Worm (Caenorhabditis elegans): ENCODE data around the gene C05D12.7.
"Not testable (repeated sequence)": the region's sequence is repeated elsewhere in the genome, so short reads cannot be mapped to it uniquely, and the experiment has no call there.

Gene C05D12.7

DNA sequence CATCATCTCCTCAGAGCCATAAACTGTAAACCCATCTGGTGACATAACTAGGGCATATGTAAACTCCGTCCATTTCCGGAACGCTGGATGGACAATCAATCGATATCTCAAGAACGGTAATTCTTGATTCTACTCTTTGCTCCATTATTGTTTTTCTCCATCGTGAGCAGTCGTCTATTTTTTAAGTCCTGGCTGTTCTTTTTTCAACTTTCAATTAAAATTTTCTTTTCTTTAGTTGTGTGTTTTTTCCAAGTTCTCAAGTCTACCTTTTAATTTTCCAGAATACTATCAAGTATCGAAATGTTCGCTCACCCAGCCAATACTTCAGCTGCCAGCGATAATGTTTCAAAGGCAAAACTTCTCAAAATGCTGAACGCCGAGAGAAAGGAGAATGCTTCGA, 24.1 kb downstream of the C05D12.7 start, which contains the start of gene C05D12.5:
C05D12.5 (plus strand) TSS at position 301 of the 400 bp plus-strand sequence.
- TF ChIP-seq fkh-10 (GFP tag; optimal IDR thresholded peaks at IDR 0.05) (no peak), ceh-9 (tag; optimal IDR thresholded peaks at IDR 0.05) (no peak), pha-2 (tag; optimal IDR thresholded peaks at IDR 0.05) (no peak), ref-2 (tag; optimal IDR thresholded peaks at IDR 0.05) (no peak), unc-55 (GFP tag; optimal IDR thresholded peaks at IDR 0.05) (no peak), sox-2 (GFP tag; IDR thresholded peaks at IDR 0.05) (no peak), pax-1 (tag; optimal IDR thresholded peaks at IDR 0.05) (no peak), tbx-7 (tag; optimal IDR thresholded peaks at IDR 0.05) (no peak), pros-1 (tag; optimal IDR thresholded peaks at IDR 0.05) (no peak), sox-4 (tag; optimal IDR thresholded peaks at IDR 0.05) (no peak), ceh-45 (GFP tag; IDR thresholded peaks at IDR 0.05) (no peak), syd-9 (tag; optimal IDR thresholded peaks at IDR 0.05) (no peak), nhr-232 (tag; optimal IDR thresholded peaks at IDR 0.05) (no peak), ceh-22 (tag; optimal IDR thresholded peaks at IDR 0.05) (no peak), C08G9.2 (tag; optimal IDR thresholded peaks at IDR 0.05) (no peak), sdc-2 (tag; optimal IDR thresholded peaks at IDR 0.05) (no peak), ztf-16 (tag; optimal IDR thresholded peaks at IDR 0.05) (no peak)

DNA sequence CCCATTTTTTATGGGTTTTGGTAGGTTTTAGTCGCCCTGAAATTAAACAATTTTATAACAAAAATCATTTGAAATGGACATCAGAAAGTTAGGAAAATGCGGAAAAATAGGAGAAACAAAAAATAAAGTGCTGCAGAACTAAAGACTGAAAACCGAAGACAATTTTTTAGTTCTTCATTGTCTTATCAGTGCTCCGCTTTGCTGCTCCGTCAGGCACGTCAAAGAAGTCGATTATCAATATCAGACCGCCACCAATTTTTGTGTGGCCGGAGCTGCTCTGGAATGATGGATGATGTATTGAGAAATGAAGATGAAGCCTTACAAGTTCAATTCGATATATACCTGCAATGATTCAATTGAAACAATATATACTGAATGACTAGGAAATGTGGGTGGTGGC, 28.5 kb downstream of the C05D12.7 start, which contains the start of gene vha-6:
vha-6 (minus strand) TSS at position 36 of the 400 bp plus-strand sequence.
- TF ChIP-seq rnt-1 (tag; optimal IDR thresholded peaks at IDR 0.05), result no peak
- no peak for TF ChIP-seq K02D7.2 (tag; optimal IDR thresholded peaks at IDR 0.05)
- TF ChIP-seq pha-4 (tag; optimal IDR thresholded peaks at IDR 0.05), result no peak
- TF ChIP-seq hlh-15 (tag; optimal IDR thresholded peaks at IDR 0.05), result no peak
- TF ChIP-seq ceh-2 (tag; optimal IDR thresholded peaks at IDR 0.05), result no peak

DNA sequence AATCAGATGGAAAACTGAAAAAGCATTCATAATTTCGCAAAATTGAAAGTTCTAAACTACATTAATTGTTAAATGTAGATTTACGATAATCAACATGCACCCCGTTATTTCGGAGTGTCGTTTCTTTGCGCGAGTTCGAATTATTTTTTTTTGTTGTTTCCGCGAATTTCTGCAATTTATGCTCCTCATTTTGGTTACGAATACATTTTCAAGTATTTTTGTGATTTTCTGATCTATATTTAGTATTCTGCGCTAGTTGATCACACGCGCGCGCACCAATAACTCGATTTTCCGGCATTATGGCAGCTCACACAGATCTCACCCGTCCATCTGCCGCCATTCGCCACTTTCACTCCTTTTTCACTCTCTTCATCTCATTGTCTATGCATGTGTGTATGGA, 30.4 kb downstream of the C05D12.7 start, which contains the start of gene VW02B12L.2:
VW02B12L.2 (minus strand) TSS at position 65 of the 400 bp plus-strand sequence.
- TF ChIP-seq unc-42 (tag; optimal IDR thresholded peaks at IDR 0.05) (peak; percentile 93), pat-9 (tag; optimal IDR thresholded peaks at IDR 0.05) (no peak)

DNA sequence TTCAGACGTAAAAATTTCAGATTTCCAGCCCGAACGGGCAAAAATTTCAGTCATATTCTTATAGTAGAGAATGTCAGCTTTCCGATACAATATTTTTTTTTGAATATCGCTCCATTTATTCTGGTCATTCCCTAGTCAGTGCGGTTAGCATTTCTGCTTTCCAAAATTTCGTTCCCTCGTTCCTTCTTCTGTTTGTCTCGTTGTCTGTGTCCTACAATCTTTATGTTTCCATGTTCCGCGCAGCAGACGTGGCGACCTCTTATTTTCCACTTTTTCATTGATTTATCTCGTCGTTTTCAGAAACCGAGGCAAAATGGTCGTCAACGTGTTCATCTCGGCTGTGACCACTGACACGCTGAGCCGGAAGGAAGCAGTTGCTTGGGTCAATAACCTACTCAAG, 32.5 kb downstream of the C05D12.7 start, which contains the start of gene ebp-2:
ebp-2 (plus strand) TSS at position 301 of the 400 bp plus-strand sequence.
- TF ChIP-seq elt-2, ceh-14, rnt-1 (tag; optimal IDR thresholded peaks at IDR 0.05): not testable (repeated sequence)

DNA sequence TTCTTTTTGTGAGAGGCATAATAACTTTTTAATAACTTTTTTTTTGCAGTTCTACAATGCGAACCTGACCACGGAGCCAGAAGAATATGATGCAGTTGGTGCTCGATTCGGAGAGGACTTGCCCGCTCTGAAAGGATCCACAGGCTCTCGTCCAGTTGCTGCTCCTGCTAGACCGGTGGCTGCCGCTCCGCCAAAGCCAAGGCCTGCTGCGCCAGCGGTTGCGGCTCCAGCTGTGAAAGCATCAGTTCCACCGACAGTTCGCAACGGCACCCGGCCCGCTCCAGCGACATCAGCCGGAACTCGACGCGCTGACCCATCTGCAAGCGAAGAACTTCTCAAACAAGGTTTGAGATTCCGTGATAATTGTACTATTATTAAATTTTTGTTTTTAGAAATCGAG, 33.2 kb downstream of the C05D12.7 start:
- TF ChIP-seq zip-5 (tag; optimal IDR thresholded peaks at IDR 0.05) (no peak), hlh-8 (tag; optimal IDR thresholded peaks at IDR 0.05) (no peak), C08G9.2 (tag; optimal IDR thresholded peaks at IDR 0.05) (peak; percentile 8), npax-4 (tag; optimal IDR thresholded peaks at IDR 0.05) (no peak), hlh-6 (tag; optimal IDR thresholded peaks at IDR 0.05) (peak; percentile 23), unc-3 (GFP tag; conservative IDR thresholded peaks at IDR 0.05) (no peak), unc-3 (tag; optimal IDR thresholded peaks at IDR 0.05) (no peak), F13H6.1 (tag; optimal IDR thresholded peaks at IDR 0.05) (no peak), pax-1 (tag; optimal IDR thresholded peaks at IDR 0.05) (no peak)

DNA sequence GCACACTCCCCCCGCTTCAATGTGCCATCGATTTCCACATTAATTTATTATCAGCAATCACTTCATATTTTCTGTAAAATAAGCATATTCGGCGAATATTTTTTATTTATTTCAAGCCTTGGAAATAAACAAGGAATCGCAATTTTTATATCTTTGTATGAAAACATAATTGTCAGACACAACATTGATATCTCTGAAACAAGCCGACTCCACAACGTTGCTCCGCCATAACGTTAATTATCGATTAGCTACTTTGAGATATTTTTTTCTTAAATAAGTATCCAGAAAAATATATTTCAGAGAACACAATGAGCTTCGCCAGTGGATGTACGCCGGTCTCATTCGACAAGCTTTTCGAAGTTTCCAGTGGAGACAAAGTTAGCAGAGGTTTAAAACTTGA, 34.0 kb downstream of the C05D12.7 start, which contains the start of gene adbp-1:
adbp-1 (plus strand) TSS at position 301 of the 400 bp plus-strand sequence.
- no peak for TF ChIP-seq ceh-19 (GFP tag; optimal IDR thresholded peaks at IDR 0.05)
- TF ChIP-seq pros-1 (tag; optimal IDR thresholded peaks at IDR 0.05), result no peak
- no peak for TF ChIP-seq unc-86 (tag; optimal IDR thresholded peaks at IDR 0.05)
- TF ChIP-seq ceh-31 (tag; optimal IDR thresholded peaks at IDR 0.05), result no peak
- TF ChIP-seq ama-1 (optimal IDR thresholded peaks at IDR 0.05), result no peak
- no peak for TF ChIP-seq ceh-34 (tag; optimal IDR thresholded peaks at IDR 0.05)
- no peak for TF ChIP-seq ceh-24 (tag; optimal IDR thresholded peaks at IDR 0.05)
- no peak for TF ChIP-seq npax-4 (tag; optimal IDR thresholded peaks at IDR 0.05)
- no peak for TF ChIP-seq pag-3 (tag; optimal IDR thresholded peaks at IDR 0.05; ENCODE audit: borderline replicate concordance)
- TF ChIP-seq ceh-48 (tag; optimal IDR thresholded peaks at IDR 0.05), result no peak
- TF ChIP-seq pha-4 (tag; optimal IDR thresholded peaks at IDR 0.05), result no peak
